Worm (Caenorhabditis elegans): ENCODE data around the gene sms-2.

sms-2 gene

DNA sequence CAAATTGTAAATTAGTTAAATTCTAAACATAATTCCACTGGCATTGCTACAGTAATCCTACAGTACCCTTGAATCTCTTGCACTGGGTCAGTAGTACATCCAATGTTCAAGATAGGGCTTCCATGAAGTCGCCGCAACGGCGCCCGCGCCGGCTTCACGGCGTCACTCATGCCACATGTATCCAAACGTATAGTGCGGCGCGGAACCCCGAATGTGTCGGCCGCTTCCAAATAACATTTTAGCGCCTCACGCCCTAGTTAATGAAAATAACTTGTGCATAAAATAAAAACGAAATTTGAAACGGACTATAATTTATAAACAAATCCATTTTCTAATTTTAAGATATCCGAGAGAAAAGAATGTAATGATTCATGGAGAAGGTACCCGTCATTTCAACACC is 12.7 kb downstream of the sms-2 start:
- TF ChIP-seq snpc-4 (tag; optimal IDR thresholded peaks at IDR 0.05) (peak; percentile 47), ZK546.5 (tag; optimal IDR thresholded peaks at IDR 0.05) (no peak)

DNA sequence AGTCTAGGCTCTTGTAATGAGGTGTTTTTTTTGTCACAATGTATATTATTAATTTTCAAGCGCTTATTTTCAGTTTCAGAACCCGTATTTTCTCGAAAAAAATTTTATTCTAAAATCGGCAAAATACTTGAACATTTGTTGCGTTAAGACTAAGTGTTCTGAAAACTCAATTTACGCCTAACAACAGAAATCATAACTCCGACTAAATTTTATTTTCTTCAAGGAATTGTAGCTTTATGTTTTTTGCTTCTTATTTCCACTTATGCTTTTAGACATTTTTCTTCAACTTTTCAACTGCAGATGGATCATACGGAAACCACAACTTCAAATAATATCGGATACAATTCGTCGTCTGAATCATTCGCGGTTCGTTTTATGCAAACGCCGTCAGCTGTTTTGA is 15.2 kb downstream of the sms-2 start, which contains the start of gene F35H12.1:
TSS of gene F35H12.1 (plus strand) at position 301 of the 400 bp plus-strand sequence.
- TF ChIP-seq ztf-4 (tag; optimal IDR thresholded peaks at IDR 0.05) (no peak), egl-5 (tag; optimal IDR thresholded peaks at IDR 0.05) (no peak), nhr-12 (tag; optimal IDR thresholded peaks at IDR 0.05) (no peak), elt-3 (tag; optimal IDR thresholded peaks at IDR 0.05) (no peak), R02D3.7 (tag; optimal IDR thresholded peaks at IDR 0.05) (no peak), ceh-28 (tag; optimal IDR thresholded peaks at IDR 0.05) (no peak), eor-1 (tag; optimal IDR thresholded peaks at IDR 0.05) (no peak), jun-1 (tag; optimal IDR thresholded peaks at IDR 0.05) (no peak), fkh-2 (tag; optimal IDR thresholded peaks at IDR 0.05) (no peak), nhr-77 (tag; optimal IDR thresholded peaks at IDR 0.05) (no peak), fkh-10 (GFP tag; optimal IDR thresholded peaks at IDR 0.05) (no peak), ceh-82 (tag; optimal IDR thresholded peaks at IDR 0.05) (no peak), nhr-28 (tag; optimal IDR thresholded peaks at IDR 0.05) (no peak), pha-4 (tag; optimal IDR thresholded peaks at IDR 0.05) (no peak)

- TF ChIP-seq fos-1 (tag; optimal IDR thresholded peaks at IDR 0.05) (no peak), mdl-1 (tag; optimal IDR thresholded peaks at IDR 0.05) (no peak), nfya-1 (tag; optimal IDR thresholded peaks at IDR 0.05; ENCODE audit: insufficient read depth) (peak; percentile 55), unc-39 (tag; optimal IDR thresholded peaks at IDR 0.05) (no peak), fkh-10 (GFP tag; optimal IDR thresholded peaks at IDR 0.05) (peak; percentile 69), lin-39 (tag; optimal IDR thresholded peaks at IDR 0.05) (peak; percentile 36), hmg-11 (tag; optimal IDR thresholded peaks at IDR 0.05) (peak; percentile 53)
Measured at ce11 chrX:932874-933273, 15.8 kb downstream of the sms-2 start.

ce11 chrX:927632-928031 is 21.1 kb downstream of the sms-2 start:
- TF ChIP-seq pha-4 (tag; optimal IDR thresholded peaks at IDR 0.05): peak; percentile 69
- no peak for TF ChIP-seq fkh-10 (GFP tag; optimal IDR thresholded peaks at IDR 0.05)

DNA sequence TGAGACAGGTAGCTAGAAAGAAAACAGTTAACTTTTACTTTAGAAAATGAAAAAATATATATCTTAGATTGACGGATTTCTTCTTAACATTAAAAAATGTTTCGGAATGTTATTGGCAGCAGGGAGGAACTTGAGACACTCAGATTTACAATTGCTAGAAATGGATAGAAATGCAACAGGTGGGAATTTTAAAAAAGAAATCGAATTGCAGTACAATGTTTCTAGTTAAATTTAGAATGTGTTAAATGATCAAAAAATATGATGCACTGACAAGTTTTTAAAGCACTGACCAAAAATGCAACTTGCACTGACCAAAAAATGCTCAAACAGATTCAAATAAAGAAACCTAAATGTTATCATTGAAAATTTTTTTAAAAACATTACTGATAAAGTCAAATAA is 22.6 kb downstream of the sms-2 start:
- TF ChIP-seq ama-1 (optimal IDR thresholded peaks at IDR 0.05) (no peak), pqm-1 (tag; optimal IDR thresholded peaks at IDR 0.05) (no peak), fos-1 (tag; optimal IDR thresholded peaks at IDR 0.05) (no peak), nhr-28 (tag; optimal IDR thresholded peaks at IDR 0.05) (no peak), nhr-237 (tag; optimal IDR thresholded peaks at IDR 0.05) (no peak), egl-27 (tag; optimal IDR thresholded peaks at IDR 0.05) (no peak), unc-39 (tag; optimal IDR thresholded peaks at IDR 0.05) (no peak), nhr-23 (tag; optimal IDR thresholded peaks at IDR 0.05) (no peak), snpc-4 (tag; optimal IDR thresholded peaks at IDR 0.05) (no peak), nhr-11 (tag; optimal IDR thresholded peaks at IDR 0.05) (no peak), jun-1 (tag; optimal IDR thresholded peaks at IDR 0.05) (no peak), mdl-1 (tag; optimal IDR thresholded peaks at IDR 0.05) (no peak), pha-4 (tag; optimal IDR thresholded peaks at IDR 0.05) (no peak), ceh-28 (tag; optimal IDR thresholded peaks at IDR 0.05) (no peak), egl-5 (tag; optimal IDR thresholded peaks at IDR 0.05) (no peak), zag-1 (tag; optimal IDR thresholded peaks at IDR 0.05) (no peak), elt-3 (tag; optimal IDR thresholded peaks at IDR 0.05) (no peak), elt-2 (tag; optimal IDR thresholded peaks at IDR 0.05) (no peak), eor-1 (tag; optimal IDR thresholded peaks at IDR 0.05) (no peak), ztf-11 (tag; optimal IDR thresholded peaks at IDR 0.05) (no peak)

DNA sequence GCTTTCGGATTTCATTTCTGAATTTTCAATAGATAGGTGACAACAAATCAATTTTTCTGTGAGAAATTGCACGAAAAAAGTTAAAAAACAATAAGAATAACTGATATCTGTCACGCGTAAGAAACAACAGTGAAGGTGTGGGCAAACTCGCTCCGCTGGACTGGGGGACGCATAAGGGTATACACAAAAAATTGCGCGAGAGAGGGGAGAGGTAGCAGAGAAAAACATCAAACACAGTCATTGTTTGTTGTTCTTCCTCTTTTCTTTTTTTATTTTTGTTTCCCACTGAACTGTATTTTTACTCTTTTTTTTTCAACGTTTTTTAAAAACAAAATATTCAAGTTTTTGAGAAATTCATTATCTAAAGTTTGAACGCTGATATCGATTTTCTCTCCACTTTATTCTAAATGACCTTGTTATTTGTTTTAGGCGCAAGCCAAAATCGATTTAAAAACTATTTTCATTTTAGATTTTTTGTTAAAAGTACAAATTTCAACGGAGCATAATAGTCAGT is 24.1 kb downstream of the sms-2 start, which contains the start of the genes pifk-1 and tbc-11:
TSS of gene pifk-1 (minus strand) at position 17 of the 514 bp plus-strand sequence.
TSS of gene tbc-11 (plus strand) at position 464 of the 514 bp plus-strand sequence.
- TF ChIP-seq nhr-43 (tag; optimal IDR thresholded peaks at IDR 0.05; ENCODE audit: poor library complexity, severe bottlenecking) (no peak), mml-1 (tag; optimal IDR thresholded peaks at IDR 0.05) (no peak), hmg-11 (tag; optimal IDR thresholded peaks at IDR 0.05) (peak; percentile 42), mdl-1 (tag; optimal IDR thresholded peaks at IDR 0.05) (no peak), zag-1 (tag; optimal IDR thresholded peaks at IDR 0.05) (no peak), nfya-1 (tag; optimal IDR thresholded peaks at IDR 0.05; ENCODE audit: insufficient read depth) (peak; percentile 63), nhr-28 (tag; optimal IDR thresholded peaks at IDR 0.05) (no peak), ztf-11 (tag; optimal IDR thresholded peaks at IDR 0.05) (no peak), unc-62 (GFP tag; optimal IDR thresholded peaks at IDR 0.05) (no peak), unc-39 (tag; optimal IDR thresholded peaks at IDR 0.05) (no peak), nhr-77 (tag; optimal IDR thresholded peaks at IDR 0.05) (no peak), sea-2 (GFP tag; optimal IDR thresholded peaks at IDR 0.05) (no peak), ceh-9 (tag; optimal IDR thresholded peaks at IDR 0.05) (no peak), fkh-2 (tag; optimal IDR thresholded peaks at IDR 0.05) (no peak), pha-4 (tag; optimal IDR thresholded peaks at IDR 0.05) (peak; percentile 95), nhr-25 (tag; optimal IDR thresholded peaks at IDR 0.05) (peak; percentile 61), skn-1 (tag; optimal IDR thresholded peaks at IDR 0.05) (peak; percentile 66), fkh-10 (GFP tag; optimal IDR thresholded peaks at IDR 0.05) (no peak), jun-1 (tag; optimal IDR thresholded peaks at IDR 0.05) (peak; percentile 0), nhr-67 (tag; optimal IDR thresholded peaks at IDR 0.05) (no peak), snpc-4 (tag; optimal IDR thresholded peaks at IDR 0.05) (peak; percentile 64), eor-1 (tag; optimal IDR thresholded peaks at IDR 0.05) (no peak), pqm-1 (tag; optimal IDR thresholded peaks at IDR 0.05) (peak; percentile 74), elt-3 (tag; optimal IDR thresholded peaks at IDR 0.05) (no peak), ama-1 (optimal IDR thresholded peaks at IDR 0.05) (peak; percentile 21), nhr-23 (tag; optimal IDR thresholded peaks at IDR 0.05) (peak; percentile 62), lin-39 (tag; optimal IDR thresholded peaks at IDR 0.05) (peak; percentile 41), aly-2 (tag; optimal IDR thresholded peaks at IDR 0.05) (no peak)

Data from whole organism, L3 larva.